Worm (Caenorhabditis elegans) whole organism, early embryonic: ENCODE results near the gene E04F6.4.

Source experiments
- B0310.2 ChIP-seq: sonication (generic microtip); optimal IDR thresholded peaks from 2 replicates; lab custom pipeline; 2016; ENCODE audit warnings: mild to moderate bottlenecking, missing genetic modification characterization, missing compliant biosample characterization
- F13C5.2 ChIP-seq: sonication (generic microtip); optimal IDR thresholded peaks from 2 replicates; lab custom pipeline; 2017; ENCODE audit warnings: mild to moderate bottlenecking, missing genetic modification characterization, inconsistent platforms, missing compliant biosample characterization
- aly-1 ChIP-seq: sonication (generic microtip); optimal IDR thresholded peaks from 2 replicates; lab custom pipeline; 2016; ENCODE audit warnings: missing genetic modification characterization, missing compliant biosample characterization
- ama-1 ChIP-seq: fragments of 150-350 bp; optimal IDR thresholded peaks from 2 replicates; lab custom pipeline; 2014
- ceh-13 ChIP-seq: fragments of 200-800 bp; sonication (Bioruptor generic); optimal IDR thresholded peaks from 2 replicates; lab custom pipeline; 2018; ENCODE audit warnings: mild to moderate bottlenecking, missing genetic modification characterization, missing compliant biosample characterization
- ceh-36 ChIP-seq: sonication (generic microtip); optimal IDR thresholded peaks from 2 replicates; lab custom pipeline; 2016; ENCODE audit warnings: missing genetic modification characterization, inconsistent platforms, missing compliant biosample characterization
- ets-7 ChIP-seq: sonication (generic microtip); optimal IDR thresholded peaks from 2 replicates; lab custom pipeline; 2016; ENCODE audit warnings: missing genotype, missing genetic modification characterization, missing compliant biosample characterization
- flt-1 ChIP-seq: fragments of 200-800 bp; sonication (Bioruptor generic); IDR thresholded peaks from 2 replicates; pipeline ENCODE4 v1.3.6; 2022; ENCODE audit warnings: missing genetic modification characterization, missing compliant biosample characterization
- hmbx-1 ChIP-seq: sonication (generic microtip); optimal IDR thresholded peaks from 2 replicates; lab custom pipeline; 2016; ENCODE audit warnings: mild to moderate bottlenecking, missing genetic modification characterization, missing compliant biosample characterization
- hmg-4 ChIP-seq: fragments of 200-800 bp; sonication (Bioruptor generic); optimal IDR thresholded peaks from 2 replicates; lab custom pipeline; 2018; ENCODE audit warnings: mild to moderate bottlenecking, missing genetic modification characterization, missing compliant biosample characterization
- hnd-1 ChIP-seq: sonication (generic microtip); optimal IDR thresholded peaks from 2 replicates; lab custom pipeline; 2016; ENCODE audit warnings: missing genetic modification characterization, missing compliant biosample characterization
- pes-1 ChIP-seq: fragments of 200-800 bp; sonication (Bioruptor generic); IDR thresholded peaks from 2 replicates; pipeline ENCODE4 v1.3.6; 2022; ENCODE audit warnings: missing genetic modification reagents, missing genetic modification characterization, missing compliant biosample characterization
- scrt-1 ChIP-seq: fragments of 200-800 bp; sonication (Bioruptor generic); IDR thresholded peaks from 2 replicates; pipeline ENCODE4 v1.3.6; 2022; ENCODE audit warnings: missing genetic modification characterization, missing compliant biosample characterization
- sea-1 ChIP-seq: fragments of 200-800 bp; sonication (Bioruptor generic); conservative IDR thresholded peaks from 2 replicates; pipeline ENCODE4 v1.3.6; 2022; ENCODE audit warnings: missing genetic modification characterization, missing compliant biosample characterization
- tbx-11 ChIP-seq: fragments of 200-800 bp; sonication (Bioruptor generic); IDR thresholded peaks from 2 replicates; pipeline ENCODE4 v1.3.6; 2022; ENCODE audit warnings: missing genetic modification characterization, missing compliant biosample characterization
- tbx-37 ChIP-seq: fragments of 200-800 bp; sonication (Bioruptor generic); conservative IDR thresholded peaks from 2 replicates; pipeline ENCODE4 v1.3.6; 2022; ENCODE audit warnings: missing genetic modification reagents, missing genetic modification characterization, missing compliant biosample characterization
- tra-4 ChIP-seq: sonication (generic microtip); optimal IDR thresholded peaks from 2 replicates; lab custom pipeline; 2017; ENCODE audit warnings: missing genetic modification characterization, missing compliant biosample characterization

The E04F6.4 gene

ce11 chrII:7189120-7189519 lies at the start of gene E04F6.4:
E04F6.4 (plus strand) TSS chrII:7189420.
- TF ChIP-seq ceh-36, result no peak
- TF ChIP-seq ceh-13 (GFP tag; lab: Kevin White, UChicago), result no peak
- no peak for TF ChIP-seq tra-4 (tag; lab: Kevin White, UChicago)
- no peak for TF ChIP-seq scrt-1
- TF ChIP-seq F13C5.2, result no peak
- no peak for TF ChIP-seq tbx-37 (GFP tag; lab: Robert Waterston, UW)
- no peak for TF ChIP-seq hnd-1 (tag; lab: Kevin White, UChicago)
- TF ChIP-seq tbx-11 (GFP tag; lab: Robert Waterston, UW), result no peak
- no peak for TF ChIP-seq flt-1 (GFP tag; lab: Robert Waterston, UW)
- no peak for TF ChIP-seq ama-1 (lab: Kevin White, UChicago)

DNA sequence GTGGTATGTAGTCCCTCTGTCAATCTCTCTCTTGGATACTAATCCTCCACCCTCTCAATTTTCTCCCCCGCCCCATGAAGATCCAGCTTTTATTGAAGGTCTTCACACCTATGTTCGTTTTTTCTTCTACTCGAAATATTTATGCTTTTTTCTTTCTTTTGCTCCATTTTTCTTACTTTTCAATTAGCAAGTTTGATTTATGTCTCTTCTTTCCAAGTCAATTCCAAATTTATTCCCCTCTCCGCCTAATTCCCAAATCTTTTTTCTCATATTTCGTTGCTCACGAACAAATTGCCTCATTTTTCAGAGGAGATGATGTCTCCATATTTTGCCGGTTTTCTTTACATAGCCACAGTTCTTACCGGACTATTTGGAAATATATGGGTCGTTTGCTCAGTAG lies 44.9 kb upstream of the E04F6.4 start, which contains the start of gene npr-31:
Gene npr-31 (plus strand): TSS at position 301 of the 400 bp plus-strand sequence.
- TF ChIP-seq tbx-11 (GFP tag; lab: Robert Waterston, UW) (no peak), ceh-36 (no peak)

ce11 chrII:7146240-7146639 lies 43.0 kb upstream of the E04F6.4 start:
- TF ChIP-seq tbx-11 (GFP tag; lab: Robert Waterston, UW) (no peak), aly-1 (tag; lab: Kevin White, UChicago) (no peak), ama-1 (lab: Kevin White, UChicago) (no peak), hmbx-1 (tag; lab: Kevin White, UChicago) (no peak), ceh-13 (GFP tag; lab: Kevin White, UChicago) (no peak), hnd-1 (tag; lab: Kevin White, UChicago) (no peak), sea-1 (GFP tag; lab: Robert Waterston, UW) (no peak), scrt-1 (no peak)

- TF ChIP-seq pes-1 (GFP tag; lab: Robert Waterston, UW) (no peak), ama-1 (lab: Kevin White, UChicago) (no peak), scrt-1 (no peak), hmbx-1 (tag; lab: Kevin White, UChicago) (no peak), tra-4 (tag; lab: Kevin White, UChicago) (no peak), hnd-1 (tag; lab: Kevin White, UChicago) (no peak), B0310.2 (no peak), ceh-36 (no peak), hmg-4 (GFP tag; lab: Kevin White, UChicago) (no peak)
Observed at ce11 chrII:7147550-7147949, 41.7 kb upstream of the E04F6.4 start.

DNA sequence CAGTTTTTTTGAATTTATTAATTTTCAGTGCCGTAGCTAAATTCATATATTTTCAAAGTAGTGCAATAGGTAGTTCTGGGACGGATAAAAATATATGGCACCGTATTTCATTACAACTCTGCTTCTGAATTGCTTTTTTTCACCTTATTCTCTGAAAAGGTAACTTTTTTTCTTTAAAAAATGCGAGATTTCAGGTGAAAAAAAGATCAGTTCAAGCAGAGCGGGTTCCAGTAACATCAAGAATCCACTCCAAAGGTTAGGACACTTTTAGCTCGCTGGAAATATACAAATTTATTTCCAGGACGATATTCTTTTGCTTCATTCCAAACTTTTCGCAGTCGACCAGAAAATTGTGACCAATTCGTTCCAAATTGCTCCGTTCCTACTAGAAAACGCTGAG lies 41.1 kb upstream of the E04F6.4 start, which contains the start of gene T07F8.1:
Gene T07F8.1 (plus strand): TSS at position 301 of the 400 bp plus-strand sequence.
- TF ChIP-seq tra-4 (tag; lab: Kevin White, UChicago), result no peak
- TF ChIP-seq hmbx-1 (tag; lab: Kevin White, UChicago), result no peak
- no peak for TF ChIP-seq sea-1 (GFP tag; lab: Robert Waterston, UW)
- TF ChIP-seq ama-1 (lab: Kevin White, UChicago), result no peak
- no peak for TF ChIP-seq F13C5.2
- TF ChIP-seq ceh-13 (GFP tag; lab: Kevin White, UChicago), result no peak
- TF ChIP-seq ceh-36, result no peak
- no peak for TF ChIP-seq hnd-1 (tag; lab: Kevin White, UChicago)
- TF ChIP-seq aly-1 (tag; lab: Kevin White, UChicago), result no peak
- TF ChIP-seq ets-7, result no peak
- no peak for TF ChIP-seq scrt-1
- TF ChIP-seq tbx-37 (GFP tag; lab: Robert Waterston, UW), result no peak
- TF ChIP-seq flt-1 (GFP tag; lab: Robert Waterston, UW), result no peak
- no peak for TF ChIP-seq tbx-11 (GFP tag; lab: Robert Waterston, UW)
- TF ChIP-seq pes-1 (GFP tag; lab: Robert Waterston, UW), result no peak
- TF ChIP-seq hmg-4 (GFP tag; lab: Kevin White, UChicago), result no peak
- no peak for TF ChIP-seq B0310.2

DNA sequence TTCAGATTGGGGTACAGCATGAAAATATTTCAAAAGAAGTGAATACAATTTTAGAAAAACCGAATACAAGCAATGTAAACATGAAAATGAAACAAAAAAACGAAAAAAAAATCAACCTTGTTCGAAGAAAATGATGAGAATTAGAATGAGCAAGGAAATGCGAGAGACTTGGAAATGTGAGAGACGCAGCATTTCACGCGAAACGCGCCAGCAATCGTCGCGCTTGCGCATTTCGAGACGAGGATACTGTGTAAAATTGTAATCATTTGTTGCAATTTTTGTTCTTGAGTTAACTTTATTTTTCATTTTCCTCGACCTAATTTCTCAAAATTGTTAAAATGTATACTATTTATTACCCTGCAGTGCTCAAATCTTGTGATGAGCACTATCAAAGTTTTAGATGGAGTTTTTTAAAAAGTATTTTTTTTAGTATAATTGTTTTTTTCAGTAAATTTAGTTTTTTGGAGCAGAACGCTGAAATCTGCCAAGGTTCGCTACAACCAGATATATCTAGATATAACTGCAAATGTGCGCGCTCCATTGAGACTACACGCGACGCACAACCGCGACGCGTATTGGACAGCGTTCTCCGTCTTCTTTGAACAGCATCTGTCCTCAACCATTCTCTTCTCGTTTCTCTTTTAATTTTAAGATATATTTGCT lies 37.1 kb upstream of the E04F6.4 start, which contains the start of gene fust-1:
Gene fust-1 (plus strand): TSS at position 613 of the 663 bp plus-strand sequence.
- no peak for TF ChIP-seq aly-1 (tag; lab: Kevin White, UChicago)
- TF ChIP-seq B0310.2, result no peak
- TF ChIP-seq ceh-13 (GFP tag; lab: Kevin White, UChicago), result no peak
- peak; percentile 33; the same call in 1 of the 2 replicates for TF ChIP-seq tbx-37 (GFP tag; lab: Robert Waterston, UW)
- TF ChIP-seq ets-7, result no peak
- peak; percentile 1 for TF ChIP-seq hnd-1 (tag; lab: Kevin White, UChicago)
- peak; percentile 64; the same call in 1 of the 2 replicates for TF ChIP-seq flt-1 (GFP tag; lab: Robert Waterston, UW)
- peak; percentile 77 for TF ChIP-seq pes-1 (GFP tag; lab: Robert Waterston, UW)
- peak; percentile 39 for TF ChIP-seq ceh-36
- TF ChIP-seq ama-1 (lab: Kevin White, UChicago), result no peak
- TF ChIP-seq F13C5.2, result peak; percentile 89
- TF ChIP-seq scrt-1, result peak; percentile 58; the same call in 1 of the 2 replicates
- TF ChIP-seq tra-4 (tag; lab: Kevin White, UChicago), result no peak
- TF ChIP-seq tbx-11 (GFP tag; lab: Robert Waterston, UW), result peak; percentile 48; the same call in 1 of the 2 replicates
- TF ChIP-seq hmbx-1 (tag; lab: Kevin White, UChicago), result peak; percentile 19
- peak; percentile 46 for TF ChIP-seq hmg-4 (GFP tag; lab: Kevin White, UChicago)
- TF ChIP-seq sea-1 (GFP tag; lab: Robert Waterston, UW), result no peak; the same call in 1 of the 2 replicates

DNA sequence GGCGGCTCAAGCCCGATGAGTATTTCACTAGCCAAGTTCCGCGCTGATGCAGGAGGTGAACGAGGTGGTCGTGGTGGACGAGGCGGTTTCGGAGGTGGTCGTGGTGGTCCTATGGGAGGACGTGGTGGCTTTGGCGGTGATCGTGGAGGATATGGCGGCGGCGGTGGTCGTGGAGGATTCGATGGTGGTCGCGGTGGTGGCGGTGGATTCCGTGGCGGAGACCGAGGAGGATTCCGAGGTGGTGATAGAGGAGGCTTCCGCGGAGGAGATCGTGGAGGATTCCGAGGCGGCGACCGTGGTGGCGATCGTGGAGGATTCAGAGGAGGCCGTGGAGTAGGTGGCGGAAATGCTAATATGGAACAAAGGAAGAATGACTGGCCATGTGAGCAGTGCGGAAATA lies 34.5 kb upstream of the E04F6.4 start:
- TF ChIP-seq aly-1 (tag; lab: Kevin White, UChicago) (peak; percentile 38), tbx-37 (GFP tag; lab: Robert Waterston, UW) (no peak)
